Worm (Caenorhabditis elegans) whole organism, young adult: ENCODE results near the gene F32D8.14.

ENCODE experiments used
- B0019.2 ChIP-seq: fragments of 200-800 bp; sonication (Bioruptor generic); conservative IDR thresholded peaks from 2 replicates; pipeline ENCODE4 v1.3.6; 2022; ENCODE audit warnings: missing genetic modification reagents, missing genetic modification characterization, missing compliant biosample characterization
- B0336.3 ChIP-seq: fragments of 200-800 bp; sonication (Bioruptor generic); IDR thresholded peaks from 2 replicates; pipeline ENCODE4 v1.3.6; 2022; ENCODE audit warnings: missing genetic modification characterization, missing compliant biosample characterization
- C06A6.2 ChIP-seq: fragments of 200-800 bp; sonication (Bioruptor generic); conservative IDR thresholded peaks from 2 replicates; pipeline ENCODE4 v1.3.6; 2022; ENCODE audit warnings: missing genetic modification characterization, missing compliant biosample characterization
- D2030.7 ChIP-seq: fragments of 200-800 bp; sonication (Bioruptor generic); IDR thresholded peaks from 2 replicates; pipeline ENCODE4 v1.3.6; 2022; ENCODE audit warnings: missing genetic modification reagents, missing genetic modification characterization, missing compliant biosample characterization
- F10E7.11 ChIP-seq: sonication (generic microtip); optimal IDR thresholded peaks from 2 replicates; lab custom pipeline; 2017; ENCODE audit warnings: mild to moderate bottlenecking, missing genetic modification characterization, moderate library complexity, missing compliant biosample characterization
- F37B4.10 ChIP-seq: fragments of 200-800 bp; sonication (Bioruptor generic); IDR thresholded peaks from 2 replicates; pipeline ENCODE4 v1.3.6; 2022; ENCODE audit warnings: missing genetic modification characterization, missing compliant biosample characterization
- F39B2.1 ChIP-seq: fragments of 200-800 bp; sonication (Bioruptor generic); IDR thresholded peaks from 2 replicates; pipeline ENCODE4 v1.3.6; 2022; ENCODE audit warnings: missing genetic modification reagents, missing genetic modification characterization, missing compliant biosample characterization
- F49E8.2 ChIP-seq: sonication (generic microtip); optimal IDR thresholded peaks from 3 replicates; lab custom pipeline; 2017; ENCODE audit warnings: missing genetic modification characterization, mild to moderate bottlenecking, missing compliant biosample characterization, antibody characterized with exemption, moderate library complexity; ENCODE audit not compliant: insufficient read depth
- F52B5.7 ChIP-seq: sonication (generic microtip); optimal IDR thresholded peaks from 2 replicates; lab custom pipeline; 2016; ENCODE audit warnings: mild to moderate bottlenecking, missing genetic modification characterization, missing compliant biosample characterization
- F55B11.4 ChIP-seq: sonication (generic microtip); optimal IDR thresholded peaks from 2 replicates; lab custom pipeline; 2016; ENCODE audit warnings: missing compliant biosample characterization, missing genetic modification characterization, borderline replicate concordance; ENCODE audit not compliant: insufficient read depth
- F57C9.4 ChIP-seq: sonication (generic microtip); optimal IDR thresholded peaks from 2 replicates; lab custom pipeline; 2017; ENCODE audit warnings: mild to moderate bottlenecking, missing genetic modification characterization, missing compliant biosample characterization
- T07F8.4 ChIP-seq: sonication (generic microtip); optimal IDR thresholded peaks from 2 replicates; lab custom pipeline; 2016; ENCODE audit warnings: mild to moderate bottlenecking, missing genetic modification characterization, moderate library complexity, missing compliant biosample characterization
- Y53F4B.3 ChIP-seq: fragments of 200-800 bp; sonication (Bioruptor generic); IDR thresholded peaks from 2 replicates; pipeline ENCODE4 v1.3.6; 2022; ENCODE audit warnings: missing genetic modification reagents, missing genetic modification characterization, missing compliant biosample characterization
- akir-1 ChIP-seq: fragments of 200-800 bp; sonication (Bioruptor generic); optimal IDR thresholded peaks from 2 replicates; lab custom pipeline; 2018; ENCODE audit warnings: mild to moderate bottlenecking, missing genetic modification characterization, moderate library complexity, missing compliant biosample characterization
- attf-5 ChIP-seq: fragments of 200-800 bp; sonication (Bioruptor generic); optimal IDR thresholded peaks from 2 replicates; lab custom pipeline; 2018; ENCODE audit warnings: mild to moderate bottlenecking, missing genetic modification characterization, missing compliant biosample characterization
- attf-6 ChIP-seq: fragments of 200-800 bp; sonication (Bioruptor generic); IDR thresholded peaks from 2 replicates; pipeline ENCODE4 v1.3.6; 2022; ENCODE audit warnings: missing genetic modification reagents, missing genetic modification characterization, missing compliant biosample characterization
- ccch-3 ChIP-seq: fragments of 200-800 bp; sonication (Bioruptor generic); optimal IDR thresholded peaks from 2 replicates; lab custom pipeline; 2018; ENCODE audit warnings: mild to moderate bottlenecking, missing genetic modification characterization, missing compliant biosample characterization
- cebp-1 ChIP-seq, 2 experiments: fragments of 200-800 bp in 1 of 2; sonication (Bioruptor generic) in 1 of 2; sonication (generic microtip) in 1 of 2; IDR thresholded peaks in 1 of 2; optimal IDR thresholded peaks in 1 of 2; 2 replicates each; pipeline versions ENCODE4 v1.3.6 to Lab custom; 2017 to 2022; ENCODE audit warnings: missing compliant biosample characterization in 2 of 2, missing genetic modification characterization in 2 of 2, mild to moderate bottlenecking in 1 of 2, missing genetic modification reagents in 1 of 2, moderate library complexity in 1 of 2
- cebp-2 ChIP-seq: fragments of 200-800 bp; sonication (Bioruptor generic); IDR thresholded peaks from 2 replicates; pipeline ENCODE4 v1.3.6; 2022; ENCODE audit warnings: missing genetic modification characterization, missing compliant biosample characterization
- ceh-100 ChIP-seq: fragments of 200-800 bp; sonication (Bioruptor generic); IDR thresholded peaks from 2 replicates; pipeline ENCODE4 v1.3.6; 2022; ENCODE audit warnings: missing genetic modification reagents, missing genetic modification characterization, missing compliant biosample characterization
- ceh-40 ChIP-seq: fragments of 200-800 bp; sonication (Bioruptor generic); IDR thresholded peaks from 2 replicates; pipeline ENCODE4 v1.3.6; 2022; ENCODE audit warnings: missing genetic modification characterization, missing compliant biosample characterization
- ceh-79 ChIP-seq: sonication (generic microtip); optimal IDR thresholded peaks from 2 replicates; lab custom pipeline; 2017; ENCODE audit warnings: mild to moderate bottlenecking, missing genetic modification characterization, missing compliant biosample characterization
- die-1 ChIP-seq: sonication (generic microtip); optimal IDR thresholded peaks from 2 replicates; lab custom pipeline; 2016; ENCODE audit warnings: missing genotype, mild to moderate bottlenecking, missing genetic modification characterization, missing compliant biosample characterization
- dox-1 ChIP-seq: fragments of 200-800 bp; sonication (Bioruptor generic); IDR thresholded peaks from 2 replicates; pipeline ENCODE4 v1.3.6; 2022; ENCODE audit warnings: missing genetic modification reagents, missing genetic modification characterization, missing compliant biosample characterization
- dpl-1 ChIP-seq: fragments of 150-350 bp; optimal IDR thresholded peaks from 2 replicates; lab custom pipeline; 2014; ENCODE audit warnings: missing biosample characterization, missing genetic modification reagents, missing genetic modification characterization
- efl-1 ChIP-seq: fragments of 150-350 bp; optimal IDR thresholded peaks from 2 replicates; lab custom pipeline; 2014; ENCODE audit warnings: missing biosample characterization, missing genetic modification reagents, missing genetic modification characterization
- egl-18 ChIP-seq: fragments of 200-800 bp; sonication (Bioruptor generic); IDR thresholded peaks from 2 replicates; pipeline ENCODE4 v1.3.6; 2022; ENCODE audit warnings: missing genetic modification reagents, missing genetic modification characterization, missing compliant biosample characterization
- egl-44 ChIP-seq: fragments of 200-800 bp; sonication (Bioruptor generic); IDR thresholded peaks from 2 replicates; pipeline ENCODE4 v1.3.6; 2022; ENCODE audit warnings: missing genetic modification reagents, missing genetic modification characterization, missing compliant biosample characterization
- egrh-3 ChIP-seq: fragments of 200-800 bp; sonication (Bioruptor generic); IDR thresholded peaks from 2 replicates; pipeline ENCODE4 v1.3.6; 2022; ENCODE audit warnings: missing genetic modification reagents, missing genetic modification characterization, missing compliant biosample characterization
- fkh-3 ChIP-seq: sonication (generic microtip); optimal IDR thresholded peaks from 2 replicates; lab custom pipeline; 2016; ENCODE audit warnings: mild to moderate bottlenecking, missing genetic modification characterization, missing compliant biosample characterization
- gei-17 ChIP-seq: fragments of 200-800 bp; sonication (Bioruptor generic); optimal IDR thresholded peaks from 2 replicates; lab custom pipeline; 2018; ENCODE audit warnings: mild to moderate bottlenecking, missing genetic modification characterization, missing compliant biosample characterization
- hlh-12 ChIP-seq: sonication (generic microtip); optimal IDR thresholded peaks from 2 replicates; lab custom pipeline; 2016; ENCODE audit warnings: missing genetic modification characterization, missing compliant biosample characterization
- lin-40 ChIP-seq: sonication (generic microtip); optimal IDR thresholded peaks from 2 replicates; lab custom pipeline; 2016; ENCODE audit warnings: missing genetic modification characterization, mild to moderate bottlenecking, missing compliant biosample characterization, missing genotype, missing genetic modification reagents
- madf-8 ChIP-seq: fragments of 200-800 bp; sonication (Bioruptor generic); conservative IDR thresholded peaks from 2 replicates; pipeline ENCODE4 v1.3.6; 2022; ENCODE audit warnings: missing genetic modification reagents, missing genetic modification characterization, missing compliant biosample characterization
- mel-28 ChIP-seq: sonication (generic microtip); optimal IDR thresholded peaks from 2 replicates; lab custom pipeline; 2016; ENCODE audit warnings: borderline replicate concordance, mild to moderate bottlenecking, missing genetic modification characterization, missing compliant biosample characterization
- nhr-120 ChIP-seq: fragments of 200-800 bp; sonication (Bioruptor generic); IDR thresholded peaks from 2 replicates; pipeline ENCODE4 v1.3.6; 2022; ENCODE audit warnings: missing genetic modification characterization, missing compliant biosample characterization
- pbrm-1 ChIP-seq: fragments of 200-800 bp; sonication (Bioruptor generic); IDR thresholded peaks from 2 replicates; pipeline ENCODE4 v1.3.6; 2022; ENCODE audit warnings: missing genetic modification reagents, missing genetic modification characterization, missing compliant biosample characterization
- sea-2 ChIP-seq: fragments of 200-800 bp; sonication (Bioruptor generic); IDR thresholded peaks from 2 replicates; pipeline ENCODE4 v1.3.6; 2022; ENCODE audit warnings: missing genetic modification characterization, missing compliant biosample characterization
- snpc-4 ChIP-seq, 5 experiments: fragments of 150-350 bp in 1 of 5; sonication (generic microtip) in 4 of 5; optimal IDR thresholded peaks; 2 replicates each; lab custom pipeline; 2014 to 2018; ENCODE audit warnings: missing genetic modification characterization in 5 of 5, missing biosample characterization in 3 of 5, antibody characterized with exemption in 2 of 5, mild to moderate bottlenecking in 2 of 5, missing compliant biosample characterization in 2 of 5, missing genotype in 2 of 5, moderate library complexity in 2 of 5, missing genetic modification reagents in 1 of 5
- tbp1 ChIP-seq: fragments of 200-800 bp; sonication (Bioruptor generic); optimal IDR thresholded peaks from 2 replicates; lab custom pipeline; 2018; ENCODE audit warnings: mild to moderate bottlenecking, missing genetic modification characterization, missing compliant biosample characterization
- tbx-9 ChIP-seq: sonication (generic microtip); optimal IDR thresholded peaks from 2 replicates; lab custom pipeline; 2016; ENCODE audit warnings: borderline replicate concordance, missing genetic modification characterization, inconsistent platforms, missing compliant biosample characterization
- tlf-1 ChIP-seq: fragments of 200-800 bp; sonication (Bioruptor generic); optimal IDR thresholded peaks from 2 replicates; lab custom pipeline; 2018; ENCODE audit warnings: mild to moderate bottlenecking, missing genetic modification characterization, missing compliant biosample characterization
- unc-130 ChIP-seq: sonication (generic microtip); optimal IDR thresholded peaks from 2 replicates; lab custom pipeline; 2016; ENCODE audit warnings: missing genetic modification reagents, missing genetic modification characterization, missing compliant biosample characterization
- unc-62 ChIP-seq: fragments of 150-350 bp; optimal IDR thresholded peaks from 2 replicates; lab custom pipeline; 2014; ENCODE audit warnings: missing biosample characterization, missing genetic modification reagents, missing genetic modification characterization
- xnd-1 ChIP-seq: sonication (generic microtip); optimal IDR thresholded peaks from 2 replicates; lab custom pipeline; 2016; ENCODE audit warnings: missing genotype, missing genetic modification reagents, missing genetic modification characterization, missing compliant biosample characterization
- zim-3 ChIP-seq: sonication (generic microtip); optimal IDR thresholded peaks from 2 replicates; lab custom pipeline; 2017; ENCODE audit warnings: mild to moderate bottlenecking, missing genetic modification characterization, moderate library complexity, missing compliant biosample characterization

The F32D8.14 gene

ce11 chrV:10856901-10857637 lies 37.5 kb downstream of the F32D8.14 start (continued):
- TF ChIP-seq sea-2 (GFP tag; lab: Robert Waterston, UW) (no peak), dox-1 (GFP tag; lab: Robert Waterston, UW) (0 out of 2 replicates have a peak, but pooled peaks have one; percentile 52), pbrm-1 (GFP tag; lab: Robert Waterston, UW) (no peak), tbx-9 (no peak), fkh-3 (tag; lab: Kevin White, UChicago) (no peak), F39B2.1 (GFP tag; lab: Robert Waterston, UW) (no peak), madf-8 (GFP tag; lab: Robert Waterston, UW) (no peak), F37B4.10 (GFP tag; lab: Robert Waterston, UW) (no peak), T07F8.4 (tag; lab: Kevin White, UChicago) (peak; percentile 3), egl-44 (no peak), B0019.2 (GFP tag; lab: Robert Waterston, UW) (no peak), unc-62 (GFP tag; lab: Kevin White, UChicago) (no peak), unc-130 (GFP tag; lab: Kevin White, UChicago) (no peak), C06A6.2 (GFP tag; lab: Robert Waterston, UW) (no peak), tlf-1 (GFP tag; lab: Kevin White, UChicago) (no peak), egrh-3 (GFP tag; lab: Robert Waterston, UW) (no peak), akir-1 (GFP tag; lab: Kevin White, UChicago) (no peak), die-1 (tag; lab: Kevin White, UChicago) (no peak), F52B5.7 (tag; lab: Kevin White, UChicago) (no peak), attf-5 (peak; percentile 12), cebp-1 (GFP tag; IDR thresholded peaks at IDR 0.05; lab: Robert Waterston, UW) (no peak), cebp-1 (tag; optimal IDR thresholded peaks at IDR 0.05; lab: Kevin White, UChicago) (peak; percentile 32), attf-6 (no peak), ceh-79 (no peak), mel-28 (tag; lab: Kevin White, UChicago) (no peak), F55B11.4 (no peak), efl-1 (GFP tag; lab: Kevin White, UChicago) (no peak), cebp-2 (GFP tag; lab: Robert Waterston, UW) (0 out of 2 replicates have a peak, but pooled peaks have one; percentile 25)

- TF ChIP-seq attf-6 (no peak), snpc-4 (GFP tag; optimal IDR thresholded peaks at IDR 0.05; lab: Kevin White, UChicago) (no peak), snpc-4 (tag; optimal IDR thresholded peaks at IDR 0.05; lab: Kevin White, UChicago) (no peak), xnd-1 (tag; lab: Kevin White, UChicago) (no peak), dox-1 (GFP tag; lab: Robert Waterston, UW) (peak; percentile 76), zim-3 (tag; lab: Kevin White, UChicago) (no peak), F49E8.2 (tag; lab: Kevin White, UChicago) (no peak), ccch-3 (GFP tag; lab: Kevin White, UChicago) (no peak), B0336.3 (GFP tag; lab: Robert Waterston, UW) (no peak), cebp-2 (GFP tag; lab: Robert Waterston, UW) (no peak), F10E7.11 (no peak), dpl-1 (GFP tag; lab: Kevin White, UChicago) (no peak), D2030.7 (no peak), F57C9.4 (tag; lab: Kevin White, UChicago) (no peak), pbrm-1 (GFP tag; lab: Robert Waterston, UW) (0 out of 2 replicates have a peak, but pooled peaks have one; percentile 6), ceh-79 (no peak), Y53F4B.3 (no peak), hlh-12 (tag; lab: Kevin White, UChicago) (no peak), gei-17 (no peak), lin-40 (tag; lab: Kevin White, UChicago) (no peak), egl-18 (GFP tag; lab: Robert Waterston, UW) (no peak), ceh-40 (GFP tag; lab: Robert Waterston, UW) (no peak), tbp1 (GFP tag; lab: Kevin White, UChicago) (peak; percentile 12), ceh-100 (GFP tag; lab: Robert Waterston, UW) (no peak), nhr-120 (GFP tag; lab: Robert Waterston, UW) (no peak), tlf-1 (GFP tag; lab: Kevin White, UChicago) (no peak)
Measured at ce11 chrV:10855363-10855762, 39.2 kb downstream of the F32D8.14 start.
